Worm (Caenorhabditis elegans) whole organism, young adult: ENCODE measurements around the gene F23H11.2.
A peak's percentile ranks its signal among the peaks of the same experiment; 100 is the strongest.

ENCODE experiments used
- B0336.3 ChIP-seq: fragments of 200-800 bp; sonication (Bioruptor generic); IDR thresholded peaks from 2 replicates; pipeline ENCODE4 v1.3.6; 2022; ENCODE audit warnings: missing genetic modification characterization, missing compliant biosample characterization
- D2030.7 ChIP-seq: fragments of 200-800 bp; sonication (Bioruptor generic); IDR thresholded peaks from 2 replicates; pipeline ENCODE4 v1.3.6; 2022; ENCODE audit warnings: missing genetic modification reagents, missing genetic modification characterization, missing compliant biosample characterization
- F22D6.2 ChIP-seq: sonication (generic microtip); optimal IDR thresholded peaks from 2 replicates; lab custom pipeline; 2016; ENCODE audit warnings: mild to moderate bottlenecking, missing genetic modification characterization, missing compliant biosample characterization
- F39B2.1 ChIP-seq: fragments of 200-800 bp; sonication (Bioruptor generic); IDR thresholded peaks from 2 replicates; pipeline ENCODE4 v1.3.6; 2022; ENCODE audit warnings: missing genetic modification reagents, missing genetic modification characterization, missing compliant biosample characterization
- F49E8.2 ChIP-seq: sonication (generic microtip); optimal IDR thresholded peaks from 3 replicates; lab custom pipeline; 2017; ENCODE audit warnings: missing genetic modification characterization, mild to moderate bottlenecking, missing compliant biosample characterization, antibody characterized with exemption, moderate library complexity; ENCODE audit not compliant: insufficient read depth
- F52B5.7 ChIP-seq: sonication (generic microtip); optimal IDR thresholded peaks from 2 replicates; lab custom pipeline; 2016; ENCODE audit warnings: mild to moderate bottlenecking, missing genetic modification characterization, missing compliant biosample characterization
- F55B11.4 ChIP-seq: sonication (generic microtip); optimal IDR thresholded peaks from 2 replicates; lab custom pipeline; 2016; ENCODE audit warnings: missing compliant biosample characterization, missing genetic modification characterization, borderline replicate concordance; ENCODE audit not compliant: insufficient read depth
- F57C9.4 ChIP-seq: sonication (generic microtip); optimal IDR thresholded peaks from 2 replicates; lab custom pipeline; 2017; ENCODE audit warnings: mild to moderate bottlenecking, missing genetic modification characterization, missing compliant biosample characterization
- K11D2.4 ChIP-seq: fragments of 200-800 bp; sonication (Bioruptor generic); IDR thresholded peaks from 2 replicates; pipeline ENCODE4 v1.3.6; 2022; ENCODE audit warnings: missing genetic modification reagents, missing genetic modification characterization, missing compliant biosample characterization
- K12H6.12 ChIP-seq: fragments of 200-800 bp; sonication (Bioruptor generic); optimal IDR thresholded peaks from 2 replicates; lab custom pipeline; 2018; ENCODE audit warnings: mild to moderate bottlenecking, missing genetic modification characterization, missing compliant biosample characterization
- Y53F4B.3 ChIP-seq: fragments of 200-800 bp; sonication (Bioruptor generic); IDR thresholded peaks from 2 replicates; pipeline ENCODE4 v1.3.6; 2022; ENCODE audit warnings: missing genetic modification reagents, missing genetic modification characterization, missing compliant biosample characterization
- Y53G8AR.9 ChIP-seq: fragments of 200-800 bp; sonication (Bioruptor generic); conservative IDR thresholded peaks from 2 replicates; pipeline ENCODE4 v1.3.6; 2022; ENCODE audit warnings: missing genetic modification reagents, missing genetic modification characterization, missing compliant biosample characterization
- Y95B8A.8 ChIP-seq: fragments of 200-800 bp; sonication (Bioruptor generic); IDR thresholded peaks from 2 replicates; pipeline ENCODE4 v1.3.6; 2022; ENCODE audit warnings: missing genetic modification reagents, missing genetic modification characterization, missing compliant biosample characterization
- ZK185.1 ChIP-seq: sonication (generic microtip); optimal IDR thresholded peaks from 2 replicates; lab custom pipeline; 2016; ENCODE audit warnings: mild to moderate bottlenecking, missing genetic modification characterization, missing compliant biosample characterization; ENCODE audit not compliant: poor library complexity, severe bottlenecking
- attf-5 ChIP-seq: fragments of 200-800 bp; sonication (Bioruptor generic); optimal IDR thresholded peaks from 2 replicates; lab custom pipeline; 2018; ENCODE audit warnings: mild to moderate bottlenecking, missing genetic modification characterization, missing compliant biosample characterization
- cebp-1 ChIP-seq, 2 experiments: fragments of 200-800 bp in 1 of 2; sonication (Bioruptor generic) in 1 of 2; sonication (generic microtip) in 1 of 2; IDR thresholded peaks in 1 of 2; optimal IDR thresholded peaks in 1 of 2; 2 replicates each; pipeline versions ENCODE4 v1.3.6 to Lab custom; 2017 to 2022; ENCODE audit warnings: missing compliant biosample characterization in 2 of 2, missing genetic modification characterization in 2 of 2, mild to moderate bottlenecking in 1 of 2, missing genetic modification reagents in 1 of 2, moderate library complexity in 1 of 2
- ceh-91 ChIP-seq: fragments of 200-800 bp; sonication (Bioruptor generic); IDR thresholded peaks from 2 replicates; pipeline ENCODE4 v1.3.6; 2022; ENCODE audit warnings: missing genetic modification reagents, missing genetic modification characterization, missing compliant biosample characterization
- chd-7 ChIP-seq: sonication (generic microtip); optimal IDR thresholded peaks from 2 replicates; lab custom pipeline; 2016; ENCODE audit warnings: mild to moderate bottlenecking, missing genetic modification characterization, moderate library complexity, missing compliant biosample characterization
- egl-18 ChIP-seq: fragments of 200-800 bp; sonication (Bioruptor generic); IDR thresholded peaks from 2 replicates; pipeline ENCODE4 v1.3.6; 2022; ENCODE audit warnings: missing genetic modification reagents, missing genetic modification characterization, missing compliant biosample characterization
- ekl-4 ChIP-seq: fragments of 200-800 bp; sonication (Bioruptor generic); IDR thresholded peaks from 2 replicates; pipeline ENCODE4 v1.3.6; 2022; ENCODE audit warnings: missing genetic modification reagents, missing genetic modification characterization, missing compliant biosample characterization
- hmg-1.2 ChIP-seq: fragments of 200-800 bp; sonication (Bioruptor generic); IDR thresholded peaks from 2 replicates; pipeline ENCODE4 v1.3.6; 2022; ENCODE audit warnings: missing genetic modification reagents, missing genetic modification characterization, missing compliant biosample characterization
- hsf-1 ChIP-seq: fragments of 200-800 bp; sonication (Bioruptor generic); IDR thresholded peaks from 2 replicates; pipeline ENCODE4 v1.3.6; 2022; ENCODE audit warnings: missing genetic modification reagents, missing genetic modification characterization, missing compliant biosample characterization
- lag-1 ChIP-seq: fragments of 200-800 bp; sonication (Bioruptor generic); IDR thresholded peaks from 2 replicates; pipeline ENCODE4 v1.3.6; 2022; ENCODE audit warnings: missing genetic modification reagents, missing genetic modification characterization, missing compliant biosample characterization
- lin-54 ChIP-seq: fragments of 200-800 bp; sonication (Bioruptor generic); optimal IDR thresholded peaks from 2 replicates; lab custom pipeline; 2018; ENCODE audit warnings: mild to moderate bottlenecking, missing genetic modification characterization, missing compliant biosample characterization
- lsl-1 ChIP-seq: fragments of 200-800 bp; sonication (Bioruptor generic); optimal IDR thresholded peaks from 2 replicates; lab custom pipeline; 2018; ENCODE audit warnings: mild to moderate bottlenecking, missing genetic modification characterization, moderate library complexity, missing compliant biosample characterization
- madf-10 ChIP-seq: sonication (generic microtip); optimal IDR thresholded peaks from 2 replicates; lab custom pipeline; 2016; ENCODE audit warnings: mild to moderate bottlenecking, missing genetic modification characterization, missing compliant biosample characterization
- madf-3 ChIP-seq: fragments of 200-800 bp; sonication (Bioruptor generic); IDR thresholded peaks from 2 replicates; pipeline ENCODE4 v1.3.6; 2022; ENCODE audit warnings: missing genetic modification reagents, missing genetic modification characterization, missing compliant biosample characterization
- madf-6 ChIP-seq: fragments of 200-800 bp; sonication (Bioruptor generic); IDR thresholded peaks from 2 replicates; pipeline ENCODE4 v1.3.6; 2022; ENCODE audit warnings: missing genetic modification reagents, missing genetic modification characterization, missing compliant biosample characterization
- mcd-1 ChIP-seq: fragments of 200-800 bp; sonication (Bioruptor generic); IDR thresholded peaks from 2 replicates; pipeline ENCODE4 v1.3.6; 2022; ENCODE audit warnings: missing genetic modification reagents, missing genetic modification characterization, missing compliant biosample characterization
- nfya-1 ChIP-seq: sonication (generic microtip); optimal IDR thresholded peaks from 2 replicates; lab custom pipeline; 2017; ENCODE audit warnings: antibody characterized with exemption, missing compliant biosample characterization, missing genetic modification characterization, borderline replicate concordance; ENCODE audit not compliant: insufficient read depth
- nfyb-1 ChIP-seq: fragments of 200-800 bp; sonication (Bioruptor generic); IDR thresholded peaks from 2 replicates; pipeline ENCODE4 v1.3.6; 2022; ENCODE audit warnings: missing genetic modification reagents, missing genetic modification characterization, missing compliant biosample characterization
- nhr-179 ChIP-seq: sonication (generic microtip); optimal IDR thresholded peaks from 2 replicates; lab custom pipeline; 2016; ENCODE audit warnings: mild to moderate bottlenecking, missing genetic modification characterization, missing compliant biosample characterization
- nhr-90 ChIP-seq: sonication (generic microtip); optimal IDR thresholded peaks from 2 replicates; lab custom pipeline; 2016; ENCODE audit warnings: missing genotype, mild to moderate bottlenecking, missing genetic modification characterization, missing compliant biosample characterization
- rcor-1 ChIP-seq: fragments of 200-800 bp; sonication (Bioruptor generic); IDR thresholded peaks from 2 replicates; pipeline ENCODE4 v1.3.6; 2022; ENCODE audit warnings: missing genetic modification reagents, missing genetic modification characterization, missing compliant biosample characterization
- repo-1 ChIP-seq: sonication (generic microtip); optimal IDR thresholded peaks from 2 replicates; lab custom pipeline; 2017; ENCODE audit warnings: mild to moderate bottlenecking, missing genetic modification characterization, missing compliant biosample characterization
- sdz-38 ChIP-seq: sonication (generic microtip); optimal IDR thresholded peaks from 2 replicates; lab custom pipeline; 2016; ENCODE audit warnings: missing genotype, missing genetic modification characterization, missing compliant biosample characterization
- snpc-4 ChIP-seq, 5 experiments: fragments of 150-350 bp in 1 of 5; sonication (generic microtip) in 4 of 5; optimal IDR thresholded peaks; 2 replicates each; lab custom pipeline; 2014 to 2018; ENCODE audit warnings: missing genetic modification characterization in 5 of 5, missing biosample characterization in 3 of 5, antibody characterized with exemption in 2 of 5, mild to moderate bottlenecking in 2 of 5, missing compliant biosample characterization in 2 of 5, missing genotype in 2 of 5, moderate library complexity in 2 of 5, missing genetic modification reagents in 1 of 5
- tlf-1 ChIP-seq: fragments of 200-800 bp; sonication (Bioruptor generic); optimal IDR thresholded peaks from 2 replicates; lab custom pipeline; 2018; ENCODE audit warnings: mild to moderate bottlenecking, missing genetic modification characterization, missing compliant biosample characterization
- ztf-22 ChIP-seq: fragments of 200-800 bp; sonication (Bioruptor generic); optimal IDR thresholded peaks from 2 replicates; lab custom pipeline; 2018; ENCODE audit warnings: mild to moderate bottlenecking, missing genetic modification characterization, moderate library complexity, missing compliant biosample characterization
- ztf-25 ChIP-seq: fragments of 200-800 bp; sonication (Bioruptor generic); IDR thresholded peaks from 2 replicates; pipeline ENCODE4 v1.3.6; 2022; ENCODE audit warnings: missing genetic modification reagents, missing genetic modification characterization, missing compliant biosample characterization

The F23H11.2 gene

DNA sequence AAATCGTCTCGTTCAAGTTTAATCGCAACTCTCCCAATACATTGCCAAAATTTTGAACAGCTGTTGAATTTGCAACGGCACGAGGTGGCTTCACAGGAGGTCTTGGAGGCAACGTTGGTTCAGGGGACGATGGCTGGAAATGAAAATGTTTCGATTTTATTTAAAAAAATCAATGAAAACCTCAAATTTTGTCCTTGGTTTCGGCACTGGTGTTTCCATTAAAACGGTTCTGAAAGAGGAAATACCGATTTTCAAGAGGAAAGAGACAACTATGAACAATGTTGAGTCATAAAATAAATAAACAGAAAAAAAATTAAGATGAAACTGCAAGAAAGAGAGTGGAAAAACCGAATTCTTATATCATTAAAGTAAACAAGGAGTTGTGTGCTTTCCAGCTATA lies 11.8 kb downstream of the F23H11.2 start, which contains the start of gene F23H11.4:
TSS of gene F23H11.4 (minus strand) at position 229 of the 400 bp plus-strand sequence.
- TF ChIP-seq nfya-1 (tag; lab: Kevin White, UChicago) (no peak), attf-5 (GFP tag; lab: Kevin White, UChicago) (no peak), Y53F4B.3 (GFP tag; lab: Robert Waterston, UW) (no peak), lsl-1 (GFP tag; lab: Kevin White, UChicago) (no peak), snpc-4 (GFP tag; optimal IDR thresholded peaks at IDR 0.05; lab: Kevin White, UChicago) (no peak), snpc-4 (tag; optimal IDR thresholded peaks at IDR 0.05; lab: Kevin White, UChicago) (no peak), rcor-1 (no peak), ztf-22 (GFP tag; lab: Kevin White, UChicago) (no peak), ceh-91 (GFP tag; lab: Robert Waterston, UW) (no peak), F49E8.2 (tag; lab: Kevin White, UChicago) (no peak), nhr-179 (tag; lab: Kevin White, UChicago) (no peak)

DNA sequence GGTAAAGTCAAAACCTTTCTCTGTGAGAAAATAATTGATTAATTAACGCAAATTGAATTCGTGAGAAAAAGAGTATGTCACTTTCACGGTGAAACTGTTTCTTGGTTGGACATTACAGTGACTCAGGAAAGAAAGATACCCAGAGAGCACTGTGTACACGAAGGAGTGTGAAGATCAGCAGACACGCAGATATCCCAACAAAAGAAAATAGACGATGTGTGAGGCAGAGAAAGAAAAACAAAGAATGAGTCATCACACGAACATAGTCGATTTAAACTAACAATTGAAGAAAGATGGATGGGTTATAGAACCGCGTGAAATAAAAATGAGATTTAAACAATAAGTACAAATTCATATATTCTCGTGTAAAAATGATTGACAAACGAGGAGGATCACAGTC lies 12.4 kb downstream of the F23H11.2 start:
- no peak for TF ChIP-seq Y53F4B.3 (GFP tag; lab: Robert Waterston, UW)
- no peak for TF ChIP-seq ztf-25
- no peak for TF ChIP-seq F57C9.4 (tag; lab: Kevin White, UChicago)
- TF ChIP-seq nfyb-1 (GFP tag; lab: Robert Waterston, UW): no peak
- no peak for TF ChIP-seq ZK185.1
- TF ChIP-seq lag-1 (GFP tag; lab: Robert Waterston, UW): no peak
- TF ChIP-seq sdz-38 (tag; lab: Kevin White, UChicago): no peak
- TF ChIP-seq F39B2.1 (GFP tag; lab: Robert Waterston, UW): no peak
- no peak for TF ChIP-seq egl-18 (GFP tag; lab: Robert Waterston, UW)
- no peak for TF ChIP-seq cebp-1 (GFP tag; IDR thresholded peaks at IDR 0.05; lab: Robert Waterston, UW)
- TF ChIP-seq cebp-1 (tag; optimal IDR thresholded peaks at IDR 0.05; lab: Kevin White, UChicago): peak; percentile 2
- TF ChIP-seq nhr-90: no peak
- no peak for TF ChIP-seq F22D6.2 (tag; lab: Kevin White, UChicago)
- no peak for TF ChIP-seq K11D2.4 (GFP tag; lab: Robert Waterston, UW)
- no peak for TF ChIP-seq K12H6.12
- peak; percentile 16; the same call in 1 of the 2 replicates for TF ChIP-seq hmg-1.2 (GFP tag; lab: Robert Waterston, UW)
- no peak for TF ChIP-seq madf-10 (tag; lab: Kevin White, UChicago)
- TF ChIP-seq, all 124 proteins: peak for 2

- TF ChIP-seq mcd-1 (GFP tag; lab: Robert Waterston, UW): peak; percentile 29
- peak; percentile 72 for TF ChIP-seq repo-1 (tag; lab: Kevin White, UChicago)
- no peak for TF ChIP-seq ZK185.1
- peak; percentile 16 for TF ChIP-seq tlf-1 (GFP tag; lab: Kevin White, UChicago)
- no peak for TF ChIP-seq sdz-38 (tag; lab: Kevin White, UChicago)
- TF ChIP-seq hsf-1 (GFP tag; lab: Robert Waterston, UW): peak; percentile 59; the same call in 1 of the 2 replicates
- peak; percentile 26 for TF ChIP-seq F52B5.7
- TF ChIP-seq ekl-4 (GFP tag; lab: Robert Waterston, UW): peak; percentile 58; the same call in 1 of the 2 replicates
- TF ChIP-seq Y53G8AR.9: peak; percentile 53; the same call in 1 of the 2 replicates
- TF ChIP-seq F55B11.4 (tag; lab: Kevin White, UChicago): no peak
- 0 out of 2 replicates have a peak, but pooled peaks have one; percentile 30 for TF ChIP-seq B0336.3 (GFP tag; lab: Robert Waterston, UW)
- peak; percentile 14; the same call in 1 of the 2 replicates for TF ChIP-seq madf-6 (GFP tag; lab: Robert Waterston, UW)
- TF ChIP-seq madf-3: 0 out of 2 replicates have a peak, but pooled peaks have one; percentile 28
- 0 out of 2 replicates have a peak, but pooled peaks have one; percentile 17 for TF ChIP-seq Y95B8A.8 (GFP tag; lab: Robert Waterston, UW)
- peak; percentile 14; the same call in 1 of the 2 replicates for TF ChIP-seq D2030.7 (GFP tag; lab: Robert Waterston, UW)
- no peak for TF ChIP-seq lin-54 (GFP tag; lab: Kevin White, UChicago)
- TF ChIP-seq chd-7: peak; percentile 25
- TF ChIP-seq nfyb-1 (GFP tag; lab: Robert Waterston, UW): 0 out of 2 replicates have a peak, but pooled peaks have one; percentile 37
Measured at ce11 chrIII:909540-909939, 14.0 kb downstream of the F23H11.2 start, which contains the start of gene crls-1. TSS of gene crls-1 (minus strand) at chrIII:909902.
